Fruit fly (Drosophila melanogaster): ENCODE data around the gene CG34296.

dm6 chr3R:29725577-29726240, 3.4 kb downstream of the CG34296 start, which contains the start of gene Kul:
- TF ChIP-seq h (optimal IDR thresholded peaks at IDR 0.05) (no peak), Sin3A (optimal IDR thresholded peaks at IDR 0.05) (no peak)
